5 fruit fly cellular contexts compared by ENCODE assay signal in genomic region chr3L:11428390-11428789, dm6.
A peak's percentile ranks its signal among the peaks of the same experiment; 100 is the strongest.
TF ChIP-seq lines count a peak whose summit lies in the region.

No protein-coding gene starts in this region.

- no peak for TF ChIP-seq CTCF in whole organism, embryonic (GFP tag; optimal IDR thresholded peaks at IDR 0.05; lab: Kevin White, UChicago)

TF ChIP-seq in whole organism, adult, 20 proteins besides CTCF, POLR2A, EP300 and RAD21:
- no peak for TF ChIP-seq CG14711 (tag; optimal IDR thresholded peaks at IDR 0.05; lab: Kevin White, UChicago)
- TF ChIP-seq kay (GFP tag; lab: Kevin White, UChicago; ENCODE audit: borderline replicate concordance), result peak; percentile 38

TF ChIP-seq in whole organism, embryonic, 481 proteins besides CTCF, POLR2A, EP300 and RAD21:
- peak; percentile 97 for TF ChIP-seq CG3163 (GFP tag; optimal IDR thresholded peaks at IDR 0.05; lab: Kevin White, UChicago)
- no peak for TF ChIP-seq CG14667 (GFP tag; IDR thresholded peaks at IDR 0.05; lab: Robert Waterston, UW)
- TF ChIP-seq CG43689 (GFP tag; IDR thresholded peaks at IDR 0.05; lab: Robert Waterston, UW), result no peak
- TF ChIP-seq nom (GFP tag; optimal IDR thresholded peaks at IDR 0.05; lab: Kevin White, UChicago), result peak; percentile 1
- TF ChIP-seq yki (optimal IDR thresholded peaks at IDR 0.05; lab: Kevin White, UChicago), result peak; percentile 54
- peak; percentile 6; the same call in 1 of the 2 replicates for TF ChIP-seq Bgb (GFP tag; IDR thresholded peaks at IDR 0.05; lab: Robert Waterston, UW; ENCODE audit: partially characterized antibody)
- TF ChIP-seq z (GFP tag; IDR thresholded peaks at IDR 0.05; lab: Robert Waterston, UW), result peak; percentile 98
- no peak for TF ChIP-seq schlank (tag; optimal IDR thresholded peaks at IDR 0.05; lab: Kevin White, UChicago)
- TF ChIP-seq Adf1 (GFP tag; IDR thresholded peaks at IDR 0.05; lab: Robert Waterston, UW), result peak; percentile 88
- peak in 1 of 2 experiments; percentile 40 for TF ChIP-seq crp (GFP tag; optimal IDR thresholded peaks at IDR 0.05; lab: Kevin White, UChicago)
- peak; percentile 32 for TF ChIP-seq cg (GFP tag; optimal IDR thresholded peaks at IDR 0.05; lab: Kevin White, UChicago)
- peak; percentile 51; the same call in 1 of the 2 replicates for TF ChIP-seq CG13287 (GFP tag; IDR thresholded peaks at IDR 0.05; lab: Robert Waterston, UW; ENCODE audit: partially characterized antibody)
- no peak for TF ChIP-seq Usf (GFP tag; optimal IDR thresholded peaks at IDR 0.05; lab: Kevin White, UChicago)
- TF ChIP-seq cwo (GFP tag; optimal IDR thresholded peaks at IDR 0.05; lab: Kevin White, UChicago), result peak; percentile 34
- TF ChIP-seq Trl (optimal IDR thresholded peaks at IDR 0.05; lab: Kevin White, UChicago), result peak; percentile 91 to 93
- no peak for TF ChIP-seq Trl (GFP tag; optimal IDR thresholded peaks at IDR 0.05; lab: Kevin White, UChicago)
- peak; percentile 7 for TF ChIP-seq CG17568 (GFP tag; optimal IDR thresholded peaks at IDR 0.05; lab: Kevin White, UChicago)
- TF ChIP-seq CG3407 (GFP tag; optimal IDR thresholded peaks at IDR 0.05; lab: Kevin White, UChicago), result peak; percentile 18
- TF ChIP-seq CG34224 (GFP tag; IDR thresholded peaks at IDR 0.05; lab: Robert Waterston, UW; ENCODE audit: partially characterized antibody), result peak; percentile 36; the same call in 1 of the 3 replicates

TF ChIP-seq in whole organism, prepupa, 60 proteins besides CTCF, POLR2A, EP300 and RAD21:
- TF ChIP-seq spab (GFP tag; optimal IDR thresholded peaks at IDR 0.05; lab: Kevin White, UChicago), result no peak
- 0 out of 3 replicates have a peak, but pooled peaks have one; percentile 18 for TF ChIP-seq CG8119 (GFP tag; IDR thresholded peaks at IDR 0.05; lab: Robert Waterston, UW)

TF ChIP-seq in whole organism, pupa, 21 proteins besides CTCF, POLR2A, EP300 and RAD21:
- TF ChIP-seq Pif1A (GFP tag; optimal IDR thresholded peaks at IDR 0.05; lab: Kevin White, UChicago) (peak; percentile 4), Pif1B (GFP tag; optimal IDR thresholded peaks at IDR 0.05; lab: Kevin White, UChicago) (peak; percentile 14), CG12605 (GFP tag; IDR thresholded peaks at IDR 0.05; lab: Robert Waterston, UW) (peak; percentile 58), Snoo (tag; optimal IDR thresholded peaks at IDR 0.05; lab: Kevin White, UChicago) (no peak)

TF ChIP-seq in whole organism, wandering third instar larva, 38 proteins besides CTCF, POLR2A, EP300 and RAD21:
- TF ChIP-seq br (GFP tag; optimal IDR thresholded peaks at IDR 0.05; lab: Kevin White, UChicago), result no peak
- TF ChIP-seq Dfd (GFP tag; optimal IDR thresholded peaks at IDR 0.05; lab: Kevin White, UChicago), result no peak
- TF ChIP-seq lola (GFP tag; optimal IDR thresholded peaks at IDR 0.05; lab: Kevin White, UChicago), result no peak
- TF ChIP-seq dmrt93B (GFP tag; optimal IDR thresholded peaks at IDR 0.05; lab: Kevin White, UChicago), result no peak
- peak; percentile 17 for TF ChIP-seq Dif (GFP tag; optimal IDR thresholded peaks at IDR 0.05; lab: Kevin White, UChicago; ENCODE audit: partially characterized antibody)
- TF ChIP-seq jim (GFP tag; optimal IDR thresholded peaks at IDR 0.05; lab: Kevin White, UChicago), result no peak
- peak; percentile 42 for TF ChIP-seq CrebA (GFP tag; optimal IDR thresholded peaks at IDR 0.05; lab: Kevin White, UChicago; ENCODE audit: borderline replicate concordance)
- TF ChIP-seq sage (GFP tag; optimal IDR thresholded peaks at IDR 0.05; lab: Kevin White, UChicago), result no peak
- no peak for TF ChIP-seq CG9705 (GFP tag; optimal IDR thresholded peaks at IDR 0.05; lab: Kevin White, UChicago)
- no peak for TF ChIP-seq pan (optimal IDR thresholded peaks at IDR 0.05; lab: Kevin White, UChicago)
- peak in 1 of 2 experiments; percentile 8 for TF ChIP-seq dl (GFP tag; optimal IDR thresholded peaks at IDR 0.05; lab: Kevin White, UChicago; ENCODE audit: insufficient read depth in 1 of 2, partially characterized antibody in 2 of 2)
- no peak for TF ChIP-seq dsf (GFP tag; optimal IDR thresholded peaks at IDR 0.05; lab: Kevin White, UChicago; ENCODE audit: borderline replicate concordance)
TF ChIP-seq in whole organism, wandering third instar larva: peak in this region for 3.
